Worm (Caenorhabditis elegans): Measurements from ENCODE around the gene M03B6.5.

DNA sequence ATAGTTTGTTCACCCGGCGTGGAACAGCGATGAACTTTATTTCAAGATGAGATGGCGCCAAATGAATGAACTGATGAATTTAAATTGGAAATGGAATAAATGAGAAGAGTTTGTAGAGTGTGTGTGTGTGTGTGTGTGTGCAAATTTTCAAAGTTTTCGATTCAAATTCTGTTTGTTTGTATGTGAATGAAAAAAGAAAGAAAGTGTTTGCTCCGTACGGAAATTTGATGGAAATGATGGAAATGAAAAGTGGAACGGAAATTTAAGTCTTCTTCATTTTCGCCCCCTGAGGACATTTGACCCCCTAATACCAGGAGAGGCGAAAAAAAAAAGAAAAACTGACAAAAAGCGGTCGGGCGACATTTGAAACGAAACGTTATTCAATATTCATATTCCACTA is 34.3 kb downstream of the M03B6.5 start:
- TF ChIP-seq dao-5 (tag; optimal IDR thresholded peaks at IDR 0.05), result no peak
- no peak for TF ChIP-seq W03F9.2 (tag; optimal IDR thresholded peaks at IDR 0.05)
